Worm (Caenorhabditis elegans) whole organism, L2 larva: ENCODE results near the gene K01D12.20.

Source experiments
- F13H6.1 ChIP-seq: sonication (generic microtip); optimal IDR thresholded peaks from 2 replicates; lab custom pipeline; 2016; ENCODE audit warnings: missing genetic modification characterization, missing compliant biosample characterization
- R02D3.7 ChIP-seq: fragments of 150-350 bp; optimal IDR thresholded peaks from 2 replicates; lab custom pipeline; 2014; ENCODE audit warnings: missing biosample characterization, missing genetic modification characterization
- ZK546.5 ChIP-seq: sonication (generic microtip); optimal IDR thresholded peaks from 2 replicates; lab custom pipeline; 2017; ENCODE audit warnings: missing biosample characterization, missing genetic modification characterization
- alr-1 ChIP-seq: fragments of 150-350 bp; optimal IDR thresholded peaks from 2 replicates; lab custom pipeline; 2014; ENCODE audit warnings: missing biosample characterization, missing genetic modification characterization
- aly-2 ChIP-seq: fragments of 150-350 bp; optimal IDR thresholded peaks from 2 replicates; lab custom pipeline; 2014; ENCODE audit warnings: missing biosample characterization, missing genetic modification characterization
- ama-1 ChIP-seq: fragments of 150-350 bp; optimal IDR thresholded peaks from 2 replicates; lab custom pipeline; 2018; ENCODE audit warnings: inconsistent platforms
- ceh-16 ChIP-seq: fragments of 150-350 bp; optimal IDR thresholded peaks from 2 replicates; lab custom pipeline; 2014; ENCODE audit warnings: missing biosample characterization, missing genetic modification characterization
- ceh-82 ChIP-seq: fragments of 150-350 bp; optimal IDR thresholded peaks from 2 replicates; lab custom pipeline; 2014; ENCODE audit warnings: missing biosample characterization, missing genetic modification characterization
- dmd-4 ChIP-seq: sonication (generic microtip); optimal IDR thresholded peaks from 2 replicates; lab custom pipeline; 2017; ENCODE audit warnings: missing biosample characterization, missing genetic modification characterization
- egl-27 ChIP-seq: sonication (generic microtip); optimal IDR thresholded peaks from 3 replicates; lab custom pipeline; 2017; ENCODE audit warnings: missing biosample characterization, missing genetic modification reagents, missing genetic modification characterization
- elt-1 ChIP-seq: fragments of 150-350 bp; optimal IDR thresholded peaks from 2 replicates; lab custom pipeline; 2014; ENCODE audit warnings: missing biosample characterization, missing genetic modification characterization
- elt-3 ChIP-seq: sonication (generic microtip); optimal IDR thresholded peaks from 2 replicates; lab custom pipeline; 2017; ENCODE audit warnings: missing biosample characterization, missing genetic modification characterization
- fos-1 ChIP-seq: fragments of 150-350 bp; optimal IDR thresholded peaks from 2 replicates; lab custom pipeline; 2014; ENCODE audit warnings: missing biosample characterization, missing genetic modification characterization
- gmeb-1 ChIP-seq: fragments of 150-350 bp; optimal IDR thresholded peaks from 2 replicates; lab custom pipeline; 2014; ENCODE audit warnings: missing biosample characterization, missing genetic modification characterization
- lin-13 ChIP-seq: fragments of 150-350 bp; optimal IDR thresholded peaks from 2 replicates; lab custom pipeline; 2014; ENCODE audit warnings: missing biosample characterization, missing genetic modification reagents, missing genetic modification characterization
- lin-39 ChIP-seq: fragments of 150-350 bp; optimal IDR thresholded peaks from 2 replicates; lab custom pipeline; 2014; ENCODE audit warnings: missing biosample characterization, missing genetic modification reagents, missing genetic modification characterization
- lsy-2 ChIP-seq, 2 experiments: fragments of 150-350 bp in 1 of 2; sonication (generic microtip) in 1 of 2; optimal IDR thresholded peaks; 2 replicates each; lab custom pipeline; 2014 to 2017; ENCODE audit warnings: missing biosample characterization in 2 of 2, missing genetic modification characterization in 2 of 2
- mdl-1 ChIP-seq, 2 experiments: fragments of 150-350 bp in 1 of 2; sonication (generic microtip) in 1 of 2; optimal IDR thresholded peaks; 2 replicates each; lab custom pipeline; 2017; ENCODE audit warnings: missing biosample characterization in 2 of 2, missing genetic modification characterization in 2 of 2
- nhr-10 ChIP-seq: sonication (generic microtip); optimal IDR thresholded peaks from 2 replicates; lab custom pipeline; 2017; ENCODE audit warnings: missing biosample characterization, missing genetic modification characterization
- nhr-12 ChIP-seq: fragments of 150-350 bp; optimal IDR thresholded peaks from 2 replicates; lab custom pipeline; 2014; ENCODE audit warnings: missing biosample characterization, missing genetic modification characterization
- nhr-21 ChIP-seq: fragments of 150-350 bp; optimal IDR thresholded peaks from 2 replicates; lab custom pipeline; 2014; ENCODE audit warnings: missing biosample characterization, missing genetic modification characterization
- nhr-23 ChIP-seq: fragments of 150-350 bp; optimal IDR thresholded peaks from 2 replicates; lab custom pipeline; 2014; ENCODE audit warnings: missing biosample characterization, missing genetic modification reagents, missing genetic modification characterization
- nhr-6 ChIP-seq: fragments of 150-350 bp; optimal IDR thresholded peaks from 2 replicates; lab custom pipeline; 2014; ENCODE audit warnings: missing biosample characterization, missing genetic modification characterization
- nhr-77 ChIP-seq: fragments of 150-350 bp; optimal IDR thresholded peaks from 2 replicates; lab custom pipeline; 2014; ENCODE audit warnings: missing biosample characterization, missing genetic modification characterization
- peb-1 ChIP-seq: fragments of 150-350 bp; optimal IDR thresholded peaks from 2 replicates; lab custom pipeline; 2014; ENCODE audit warnings: missing biosample characterization, missing genetic modification characterization
- sem-4 ChIP-seq: fragments of 150-350 bp; optimal IDR thresholded peaks from 2 replicates; lab custom pipeline; 2014; ENCODE audit warnings: missing biosample characterization, missing genetic modification reagents, missing genetic modification characterization
- skn-1 ChIP-seq: sonication (generic microtip); optimal IDR thresholded peaks from 2 replicates; lab custom pipeline; 2017; ENCODE audit warnings: missing biosample characterization, missing genetic modification characterization
- sma-3 ChIP-seq: sonication (generic microtip); optimal IDR thresholded peaks from 2 replicates; lab custom pipeline; 2016; ENCODE audit warnings: missing genetic modification reagents, missing genetic modification characterization, missing compliant biosample characterization
- sma-9 ChIP-seq, 2 experiments: fragments of 150-350 bp in 1 of 2; sonication (generic microtip) in 1 of 2; optimal IDR thresholded peaks; 2 replicates each; lab custom pipeline; 2014 to 2016; ENCODE audit warnings: missing genetic modification characterization in 2 of 2, mild to moderate bottlenecking in 1 of 2, missing biosample characterization in 1 of 2, missing compliant biosample characterization in 1 of 2, missing genetic modification reagents in 1 of 2, moderate library complexity in 1 of 2
- snpc-4 ChIP-seq: fragments of 150-350 bp; optimal IDR thresholded peaks from 2 replicates; lab custom pipeline; 2014; ENCODE audit warnings: missing biosample characterization, missing genetic modification characterization
- unc-39 ChIP-seq: fragments of 150-350 bp; optimal IDR thresholded peaks from 2 replicates; lab custom pipeline; 2014; ENCODE audit warnings: missing biosample characterization, missing genetic modification characterization
- unc-55 ChIP-seq: fragments of 150-350 bp; sonication (generic microtip); optimal IDR thresholded peaks from 3 replicates; lab custom pipeline; 2014; ENCODE audit warnings: missing biosample characterization, missing genetic modification reagents, missing genetic modification characterization
- unc-62 ChIP-seq: fragments of 150-350 bp; optimal IDR thresholded peaks from 2 replicates; lab custom pipeline; 2014; ENCODE audit warnings: missing biosample characterization, missing genetic modification reagents, missing genetic modification characterization
- ztf-1 ChIP-seq: fragments of 200-800 bp; sonication (Bioruptor generic); conservative IDR thresholded peaks from 2 replicates; pipeline ENCODE4 v1.3.6; 2022; ENCODE audit warnings: missing genetic modification characterization, missing compliant biosample characterization
- ztf-11 ChIP-seq: sonication (generic microtip); optimal IDR thresholded peaks from 2 replicates; lab custom pipeline; 2017; ENCODE audit warnings: missing biosample characterization, missing genetic modification characterization

K01D12.20 gene

DNA sequence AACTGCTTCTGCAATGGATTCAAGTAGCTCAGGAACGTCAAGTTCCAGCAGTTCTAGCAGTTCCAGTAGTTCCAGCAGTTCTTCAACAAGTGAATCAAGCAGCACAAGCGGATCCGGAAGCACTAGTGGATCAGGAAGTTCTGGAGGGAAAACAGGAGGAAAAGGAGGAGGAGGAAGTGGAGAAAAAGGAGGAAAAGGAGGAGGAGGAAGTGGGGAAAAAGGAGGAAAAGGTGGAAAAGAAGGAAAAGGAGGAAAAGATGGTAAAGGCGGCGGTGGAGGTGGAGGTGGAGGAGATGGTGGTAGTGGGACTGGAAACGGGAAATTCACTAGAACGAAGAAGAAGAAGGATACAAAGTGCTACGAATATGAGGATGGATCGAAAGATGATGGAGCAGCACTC, 5.9 kb upstream of the K01D12.20 start:
- TF ChIP-seq nhr-6 (no peak), ceh-82 (no peak), skn-1 (tag; lab: Kevin White, UChicago) (no peak), sma-3 (GFP tag; lab: Kevin White, UChicago) (no peak), nhr-23 (tag; lab: Kevin White, UChicago) (no peak), gmeb-1 (no peak), ZK546.5 (tag; lab: Kevin White, UChicago) (no peak), nhr-21 (no peak), ztf-11 (tag; lab: Kevin White, UChicago) (no peak), egl-27 (tag; lab: Kevin White, UChicago) (no peak), nhr-12 (no peak), lin-39 (tag; lab: Kevin White, UChicago) (no peak), ama-1 (lab: Kevin White, UChicago) (no peak), R02D3.7 (tag; lab: Kevin White, UChicago) (no peak), unc-62 (GFP tag; lab: Kevin White, UChicago) (no peak)
- TF ChIP-seq, all 48 proteins: peak for 0

DNA sequence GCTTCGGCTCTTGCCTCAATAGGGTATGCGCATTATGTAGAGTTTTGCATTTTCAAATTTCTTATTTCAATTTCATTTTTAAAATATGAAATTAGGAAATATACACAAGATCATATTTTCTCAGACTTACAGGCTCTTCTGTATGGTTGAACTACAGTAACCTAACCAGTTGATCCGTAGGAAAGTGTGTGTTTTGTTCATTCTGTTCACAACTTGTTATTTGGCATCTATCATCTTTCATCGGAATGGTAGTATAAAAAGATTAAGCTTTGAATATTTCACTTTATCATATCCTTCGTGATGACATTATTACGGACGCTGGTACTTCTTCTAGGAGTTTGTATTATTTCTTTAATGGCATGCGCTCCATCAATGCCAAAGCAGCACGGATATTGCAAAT, 5.3 kb upstream of the K01D12.20 start, which contains the start of gene K01D12.10:
TSS of gene K01D12.10 (plus strand) at position 301 of the 400 bp plus-strand sequence.
- TF ChIP-seq lin-13 (GFP tag; lab: Kevin White, UChicago) (no peak), nhr-6 (no peak), ceh-16 (no peak), elt-1 (tag; lab: Kevin White, UChicago) (no peak), peb-1 (tag; lab: Kevin White, UChicago) (no peak), skn-1 (tag; lab: Kevin White, UChicago) (no peak), sma-9 (GFP tag; optimal IDR thresholded peaks at IDR 0.05; lab: Kevin White, UChicago) (no peak), sma-9 (tag; optimal IDR thresholded peaks at IDR 0.05; lab: Kevin White, UChicago) (no peak), sma-3 (GFP tag; lab: Kevin White, UChicago) (no peak), nhr-77 (tag; lab: Kevin White, UChicago) (no peak), fos-1 (tag; lab: Kevin White, UChicago) (no peak), lsy-2 (tag; optimal IDR thresholded peaks at IDR 0.05; lab: Kevin White, UChicago) (no peak), F13H6.1 (tag; lab: Kevin White, UChicago) (no peak), aly-2 (tag; lab: Kevin White, UChicago) (no peak), elt-3 (tag; lab: Kevin White, UChicago) (no peak), unc-55 (GFP tag; lab: Kevin White, UChicago) (no peak), snpc-4 (no peak), sem-4 (tag; lab: Kevin White, UChicago) (no peak), dmd-4 (tag; lab: Kevin White, UChicago) (no peak), unc-39 (tag; lab: Kevin White, UChicago) (no peak)

DNA sequence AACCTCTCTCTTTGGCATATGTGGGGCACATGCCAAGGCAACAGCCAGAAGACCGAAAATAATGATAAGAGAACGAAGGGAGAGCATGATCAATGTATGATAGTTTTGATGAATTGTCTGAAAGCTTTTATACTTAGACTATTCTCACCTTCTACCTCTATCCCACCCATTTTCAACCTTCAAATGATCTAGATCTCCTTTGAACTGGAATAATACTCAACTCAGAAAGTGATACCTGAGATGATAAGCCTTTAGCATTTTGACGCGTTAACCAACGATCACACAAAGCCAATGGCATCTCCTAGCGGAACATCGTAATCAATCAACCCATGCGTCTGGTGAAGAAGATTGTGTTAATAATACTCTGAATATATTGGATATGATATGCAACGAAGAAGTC, 3.9 kb upstream of the K01D12.20 start, which contains the start of gene K01D12.9:
TSS of gene K01D12.9 (minus strand) at position 101 of the 400 bp plus-strand sequence.
- TF ChIP-seq sma-3 (GFP tag; lab: Kevin White, UChicago) = no peak

ce11 chrV:12402355-12402754, 1.7 kb upstream of the K01D12.20 start, which contains the start of gene K01D12.8:
TSS of gene K01D12.8 (plus strand) at chrV:12402655.
- TF ChIP-seq nhr-10 (tag; lab: Kevin White, UChicago) (no peak), peb-1 (tag; lab: Kevin White, UChicago) (no peak), mdl-1 (tag; optimal IDR thresholded peaks at IDR 0.05; lab: Kevin White, UChicago) (no peak), skn-1 (tag; lab: Kevin White, UChicago) (no peak), gmeb-1 (no peak), lsy-2 (tag; optimal IDR thresholded peaks at IDR 0.05; lab: Kevin White, UChicago) (no peak), ztf-1 (GFP tag; lab: Robert Waterston, UW) (no peak), unc-39 (tag; lab: Kevin White, UChicago) (no peak), sma-3 (GFP tag; lab: Kevin White, UChicago) (no peak)

DNA sequence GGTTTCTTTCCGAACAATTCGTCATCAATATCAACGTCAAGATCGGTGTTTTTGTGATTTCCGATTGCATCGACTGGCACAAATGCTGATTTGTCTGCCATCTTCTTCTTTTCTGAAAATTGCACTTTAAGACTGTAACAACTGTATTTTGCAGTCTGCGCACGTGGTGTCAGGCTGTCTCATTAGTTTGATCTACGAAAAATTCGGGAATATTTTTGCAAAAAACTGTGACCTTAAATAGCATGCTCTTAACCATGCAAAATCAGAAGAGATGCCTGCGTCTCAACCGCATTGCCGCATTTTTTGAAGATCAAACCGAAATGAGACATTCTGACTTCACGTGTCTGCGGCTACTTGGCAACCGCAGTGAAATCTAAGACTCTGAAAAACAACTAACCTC, 769 bp upstream of the K01D12.20 start, which contains the start of gene K01D12.7:
TSS of gene K01D12.7 (minus strand) at position 101 of the 400 bp plus-strand sequence.
- TF ChIP-seq alr-1 (tag; lab: Kevin White, UChicago) (no peak), peb-1 (tag; lab: Kevin White, UChicago) (no peak), gmeb-1 (no peak), nhr-12 (no peak)
